Worm (Caenorhabditis elegans) whole organism, young adult: ENCODE results near the gene acr-12.

Experiments used
- B0019.2 ChIP-seq: fragments of 200-800 bp; sonication (Bioruptor generic); conservative IDR thresholded peaks from 2 replicates; pipeline ENCODE4 v1.3.6; 2022; ENCODE audit warnings: missing genetic modification reagents, missing genetic modification characterization, missing compliant biosample characterization
- B0336.3 ChIP-seq: fragments of 200-800 bp; sonication (Bioruptor generic); IDR thresholded peaks from 2 replicates; pipeline ENCODE4 v1.3.6; 2022; ENCODE audit warnings: missing genetic modification characterization, missing compliant biosample characterization
- F22D6.2 ChIP-seq: sonication (generic microtip); optimal IDR thresholded peaks from 2 replicates; lab custom pipeline; 2016; ENCODE audit warnings: mild to moderate bottlenecking, missing genetic modification characterization, missing compliant biosample characterization
- F23B12.7 ChIP-seq: sonication (generic microtip); optimal IDR thresholded peaks from 2 replicates; lab custom pipeline; 2017; ENCODE audit warnings: missing genetic modification characterization, mild to moderate bottlenecking, missing compliant biosample characterization, antibody characterized with exemption, moderate library complexity; ENCODE audit not compliant: insufficient read depth
- F52B5.7 ChIP-seq: sonication (generic microtip); optimal IDR thresholded peaks from 2 replicates; lab custom pipeline; 2016; ENCODE audit warnings: mild to moderate bottlenecking, missing genetic modification characterization, missing compliant biosample characterization
- Y53F4B.3 ChIP-seq: fragments of 200-800 bp; sonication (Bioruptor generic); IDR thresholded peaks from 2 replicates; pipeline ENCODE4 v1.3.6; 2022; ENCODE audit warnings: missing genetic modification reagents, missing genetic modification characterization, missing compliant biosample characterization
- akir-1 ChIP-seq: fragments of 200-800 bp; sonication (Bioruptor generic); optimal IDR thresholded peaks from 2 replicates; lab custom pipeline; 2018; ENCODE audit warnings: mild to moderate bottlenecking, missing genetic modification characterization, moderate library complexity, missing compliant biosample characterization
- cebp-1 ChIP-seq, 2 experiments: fragments of 200-800 bp in 1 of 2; sonication (Bioruptor generic) in 1 of 2; sonication (generic microtip) in 1 of 2; IDR thresholded peaks in 1 of 2; optimal IDR thresholded peaks in 1 of 2; 2 replicates each; pipeline versions ENCODE4 v1.3.6 to Lab custom; 2017 to 2022; ENCODE audit warnings: missing compliant biosample characterization in 2 of 2, missing genetic modification characterization in 2 of 2, mild to moderate bottlenecking in 1 of 2, missing genetic modification reagents in 1 of 2, moderate library complexity in 1 of 2
- ceh-58 ChIP-seq: fragments of 200-800 bp; sonication (Bioruptor generic); IDR thresholded peaks from 2 replicates; pipeline ENCODE4 v1.3.6; 2022; ENCODE audit warnings: missing genetic modification characterization, missing compliant biosample characterization
- ceh-79 ChIP-seq: sonication (generic microtip); optimal IDR thresholded peaks from 2 replicates; lab custom pipeline; 2017; ENCODE audit warnings: mild to moderate bottlenecking, missing genetic modification characterization, missing compliant biosample characterization
- ceh-91 ChIP-seq: fragments of 200-800 bp; sonication (Bioruptor generic); IDR thresholded peaks from 2 replicates; pipeline ENCODE4 v1.3.6; 2022; ENCODE audit warnings: missing genetic modification reagents, missing genetic modification characterization, missing compliant biosample characterization
- egrh-3 ChIP-seq: fragments of 200-800 bp; sonication (Bioruptor generic); IDR thresholded peaks from 2 replicates; pipeline ENCODE4 v1.3.6; 2022; ENCODE audit warnings: missing genetic modification reagents, missing genetic modification characterization, missing compliant biosample characterization
- ets-4 ChIP-seq: fragments of 200-800 bp; sonication (Bioruptor generic); optimal IDR thresholded peaks from 2 replicates; lab custom pipeline; 2018; ENCODE audit warnings: mild to moderate bottlenecking, missing genetic modification characterization, missing compliant biosample characterization
- fkh-3 ChIP-seq: sonication (generic microtip); optimal IDR thresholded peaks from 2 replicates; lab custom pipeline; 2016; ENCODE audit warnings: mild to moderate bottlenecking, missing genetic modification characterization, missing compliant biosample characterization
- gei-17 ChIP-seq: fragments of 200-800 bp; sonication (Bioruptor generic); optimal IDR thresholded peaks from 2 replicates; lab custom pipeline; 2018; ENCODE audit warnings: mild to moderate bottlenecking, missing genetic modification characterization, missing compliant biosample characterization
- let-607 ChIP-seq, 2 experiments: fragments of 200-800 bp in 1 of 2; sonication (Bioruptor generic) in 1 of 2; sonication (generic microtip) in 1 of 2; optimal IDR thresholded peaks; 2 replicates each; lab custom pipeline; 2016 to 2018; ENCODE audit warnings: mild to moderate bottlenecking in 2 of 2, missing compliant biosample characterization in 2 of 2, missing genetic modification characterization in 2 of 2, moderate library complexity in 2 of 2, missing genotype in 1 of 2
- lin-26 ChIP-seq: fragments of 200-800 bp; sonication (Bioruptor generic); IDR thresholded peaks from 2 replicates; pipeline ENCODE4 v1.3.6; 2022; ENCODE audit warnings: missing genetic modification reagents, missing genetic modification characterization, missing compliant biosample characterization
- lin-35 ChIP-seq, 3 experiments: fragments of 150-350 bp in 2 of 3; sonication (generic microtip) in 1 of 3; optimal IDR thresholded peaks; 2 replicates each; lab custom pipeline; 2014 to 2018; ENCODE audit warnings: missing biosample characterization in 3 of 3, missing genetic modification characterization in 3 of 3, missing genetic modification reagents in 3 of 3
- lir-1 ChIP-seq: fragments of 200-800 bp; sonication (Bioruptor generic); conservative IDR thresholded peaks from 2 replicates; pipeline ENCODE4 v1.3.6; 2022; ENCODE audit warnings: missing genetic modification reagents, missing genetic modification characterization, missing compliant biosample characterization
- madf-3 ChIP-seq: fragments of 200-800 bp; sonication (Bioruptor generic); IDR thresholded peaks from 2 replicates; pipeline ENCODE4 v1.3.6; 2022; ENCODE audit warnings: missing genetic modification reagents, missing genetic modification characterization, missing compliant biosample characterization
- madf-8 ChIP-seq: fragments of 200-800 bp; sonication (Bioruptor generic); conservative IDR thresholded peaks from 2 replicates; pipeline ENCODE4 v1.3.6; 2022; ENCODE audit warnings: missing genetic modification reagents, missing genetic modification characterization, missing compliant biosample characterization
- nhr-120 ChIP-seq: fragments of 200-800 bp; sonication (Bioruptor generic); IDR thresholded peaks from 2 replicates; pipeline ENCODE4 v1.3.6; 2022; ENCODE audit warnings: missing genetic modification characterization, missing compliant biosample characterization
- nhr-80 ChIP-seq: sonication (generic microtip); optimal IDR thresholded peaks from 2 replicates; lab custom pipeline; 2016; ENCODE audit warnings: missing genetic modification characterization, missing compliant biosample characterization
- nhr-90 ChIP-seq: sonication (generic microtip); optimal IDR thresholded peaks from 2 replicates; lab custom pipeline; 2016; ENCODE audit warnings: missing genotype, mild to moderate bottlenecking, missing genetic modification characterization, missing compliant biosample characterization
- pbrm-1 ChIP-seq: fragments of 200-800 bp; sonication (Bioruptor generic); IDR thresholded peaks from 2 replicates; pipeline ENCODE4 v1.3.6; 2022; ENCODE audit warnings: missing genetic modification reagents, missing genetic modification characterization, missing compliant biosample characterization
- rec-8 ChIP-seq, 2 experiments: sonication (generic microtip); optimal IDR thresholded peaks; 2 replicates each; lab custom pipeline; 2016; ENCODE audit warnings: mild to moderate bottlenecking in 2 of 2, missing genetic modification characterization in 2 of 2, missing genetic modification reagents in 2 of 2, missing genotype in 2 of 2, missing biosample characterization in 1 of 2, missing compliant biosample characterization in 1 of 2, moderate library complexity in 1 of 2
- sdz-38 ChIP-seq: sonication (generic microtip); optimal IDR thresholded peaks from 2 replicates; lab custom pipeline; 2016; ENCODE audit warnings: missing genotype, missing genetic modification characterization, missing compliant biosample characterization
- snpc-1.3 ChIP-seq: sonication (generic microtip); optimal IDR thresholded peaks from 2 replicates; lab custom pipeline; 2017; ENCODE audit warnings: missing genetic modification characterization, mild to moderate bottlenecking, missing compliant biosample characterization, antibody characterized with exemption, moderate library complexity, missing genotype, missing genetic modification reagents; ENCODE audit not compliant: insufficient read depth
- snpc-3.4 ChIP-seq: sonication (generic microtip); optimal IDR thresholded peaks from 2 replicates; lab custom pipeline; 2017; ENCODE audit warnings: missing genetic modification characterization, mild to moderate bottlenecking, missing compliant biosample characterization, antibody characterized with exemption, moderate library complexity, missing genotype, missing genetic modification reagents
- somi-1 ChIP-seq: fragments of 200-800 bp; sonication (Bioruptor generic); optimal IDR thresholded peaks from 2 replicates; lab custom pipeline; 2018; ENCODE audit warnings: mild to moderate bottlenecking, missing genetic modification characterization, missing compliant biosample characterization
- sptf-2 ChIP-seq: fragments of 200-800 bp; sonication (Bioruptor generic); optimal IDR thresholded peaks from 2 replicates; lab custom pipeline; 2018; ENCODE audit warnings: mild to moderate bottlenecking, missing genetic modification characterization, missing compliant biosample characterization
- zfh-2 ChIP-seq: fragments of 200-800 bp; sonication (Bioruptor generic); conservative IDR thresholded peaks from 2 replicates; pipeline ENCODE4 v1.3.6; 2022; ENCODE audit warnings: missing genetic modification reagents, missing genetic modification characterization, missing compliant biosample characterization
- ztf-26 ChIP-seq: sonication (generic microtip); optimal IDR thresholded peaks from 2 replicates; lab custom pipeline; 2017; ENCODE audit warnings: missing genetic modification characterization, missing compliant biosample characterization
- ztf-28 ChIP-seq: fragments of 200-800 bp; sonication (Bioruptor generic); IDR thresholded peaks from 2 replicates; pipeline ENCODE4 v1.3.6; 2022; ENCODE audit warnings: missing genetic modification reagents, missing genetic modification characterization, missing compliant biosample characterization

Gene acr-12

DNA sequence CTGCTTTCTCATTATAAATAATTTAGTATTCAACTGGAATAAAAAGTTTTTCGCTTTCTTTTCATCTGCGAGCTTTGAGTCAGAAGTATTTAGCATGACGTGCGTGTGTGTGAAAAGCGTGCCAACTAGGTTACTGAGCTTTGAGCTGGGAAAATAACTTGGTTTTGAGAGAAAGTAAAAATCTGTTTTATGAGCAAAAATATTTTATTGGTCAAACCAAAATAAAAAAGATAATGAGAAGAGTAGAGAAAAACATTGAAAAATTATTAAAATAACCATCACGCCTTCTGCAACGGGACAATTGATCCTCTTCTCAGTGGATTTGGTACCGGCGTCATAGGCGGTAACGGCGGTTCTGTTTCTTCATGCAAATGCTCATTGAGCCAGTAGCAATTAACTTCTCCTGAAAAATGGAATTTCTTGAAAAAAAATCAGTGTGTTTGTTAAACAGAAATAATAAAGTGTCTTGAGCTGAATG is 11.9 kb downstream of the acr-12 start (continued):
- TF ChIP-seq egrh-3 (GFP tag; lab: Robert Waterston, UW) = no peak
- TF ChIP-seq, all 124 proteins: peak for 8

- no peak for TF ChIP-seq ceh-91 (GFP tag; lab: Robert Waterston, UW)
- no peak for TF ChIP-seq nhr-80 (tag; lab: Kevin White, UChicago)
- no peak for TF ChIP-seq akir-1 (GFP tag; lab: Kevin White, UChicago)
- TF ChIP-seq B0019.2 (GFP tag; lab: Robert Waterston, UW) = no peak
- no peak for TF ChIP-seq nhr-90 (tag; lab: Kevin White, UChicago)
- TF ChIP-seq zfh-2 (GFP tag; lab: Robert Waterston, UW) = no peak
- TF ChIP-seq, all 124 proteins: peak for 0
These were observed 18.2 kb downstream of the acr-12 start, which contains the start of gene odr-1 for ce11 chrX:13550890-13551289. Gene odr-1, minus strand, starts transcription at chrX:13550990.

- no peak for TF ChIP-seq madf-3 (GFP tag; lab: Robert Waterston, UW)
- no peak for TF ChIP-seq gei-17 (GFP tag; lab: Kevin White, UChicago)
- no peak for TF ChIP-seq nhr-120
- TF ChIP-seq sptf-2 (GFP tag; lab: Kevin White, UChicago) = no peak
- no peak for TF ChIP-seq ceh-58 (GFP tag; lab: Robert Waterston, UW)
- TF ChIP-seq B0336.3 = no peak
- TF ChIP-seq snpc-3.4 (tag; lab: Kevin White, UChicago) = no peak
- no peak for TF ChIP-seq somi-1 (GFP tag; lab: Kevin White, UChicago)
- no peak for TF ChIP-seq lin-26
- no peak for TF ChIP-seq ztf-26 (tag; lab: Kevin White, UChicago)
- no peak for TF ChIP-seq ets-4 (GFP tag; lab: Kevin White, UChicago)
- TF ChIP-seq lin-35 (GFP tag; optimal IDR thresholded peaks at IDR 0.05; lab: Kevin White, UChicago) = no peak
- TF ChIP-seq Y53F4B.3 (GFP tag; lab: Robert Waterston, UW) = no peak
- no peak for TF ChIP-seq pbrm-1 (GFP tag; lab: Robert Waterston, UW)
- TF ChIP-seq cebp-1 (GFP tag; IDR thresholded peaks at IDR 0.05; lab: Robert Waterston, UW) = no peak
- TF ChIP-seq cebp-1 (tag; optimal IDR thresholded peaks at IDR 0.05; lab: Kevin White, UChicago) = no peak
- no peak for TF ChIP-seq F52B5.7 (tag; lab: Kevin White, UChicago)
- TF ChIP-seq ceh-79 (tag; lab: Kevin White, UChicago) = no peak
These were observed 22.4 kb downstream of the acr-12 start for ce11 chrX:13555098-13555497.

DNA sequence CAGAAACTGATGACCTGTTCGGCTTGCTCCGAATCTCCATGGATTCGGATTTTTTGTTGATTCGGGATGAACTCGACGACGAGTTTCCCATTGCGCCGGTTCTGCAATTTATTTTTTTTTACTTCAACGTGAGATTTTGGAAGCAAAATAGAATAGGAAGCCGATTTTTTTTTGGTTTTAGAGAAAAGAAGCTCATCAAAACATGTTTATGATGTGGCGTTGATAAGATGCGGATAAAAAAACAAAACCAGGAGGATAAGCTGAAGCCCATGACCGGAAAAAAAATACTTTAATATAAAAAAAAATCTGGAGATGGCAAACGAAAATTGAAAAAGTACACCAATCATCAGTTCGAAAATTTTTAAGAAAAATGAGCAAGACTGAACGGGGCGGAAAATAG is 23.4 kb downstream of the acr-12 start, which contains the start of gene glb-20:
TSS of gene glb-20 (minus strand) at position 101 of the 400 bp plus-strand sequence.
- TF ChIP-seq snpc-1.3 (tag; lab: Kevin White, UChicago) (no peak), fkh-3 (no peak), rec-8 (tag; optimal IDR thresholded peaks at IDR 0.05; lab: Kevin White, UChicago) (no peak), madf-8 (GFP tag; lab: Robert Waterston, UW) (no peak), lin-35 (GFP tag; optimal IDR thresholded peaks at IDR 0.05; lab: Kevin White, UChicago) (no peak), let-607 (tag; optimal IDR thresholded peaks at IDR 0.05; lab: Kevin White, UChicago) (no peak), F22D6.2 (tag; lab: Kevin White, UChicago) (no peak), sdz-38 (tag; lab: Kevin White, UChicago) (no peak), ets-4 (GFP tag; lab: Kevin White, UChicago) (no peak), ztf-28 (GFP tag; lab: Robert Waterston, UW) (no peak), lir-1 (GFP tag; lab: Robert Waterston, UW) (no peak), F23B12.7 (tag; lab: Kevin White, UChicago) (no peak)
- TF ChIP-seq, all 124 proteins: peak for 0
